Fruit fly (Drosophila melanogaster): ENCODE measurements around the gene CG11670.

CG11670 gene

DNA sequence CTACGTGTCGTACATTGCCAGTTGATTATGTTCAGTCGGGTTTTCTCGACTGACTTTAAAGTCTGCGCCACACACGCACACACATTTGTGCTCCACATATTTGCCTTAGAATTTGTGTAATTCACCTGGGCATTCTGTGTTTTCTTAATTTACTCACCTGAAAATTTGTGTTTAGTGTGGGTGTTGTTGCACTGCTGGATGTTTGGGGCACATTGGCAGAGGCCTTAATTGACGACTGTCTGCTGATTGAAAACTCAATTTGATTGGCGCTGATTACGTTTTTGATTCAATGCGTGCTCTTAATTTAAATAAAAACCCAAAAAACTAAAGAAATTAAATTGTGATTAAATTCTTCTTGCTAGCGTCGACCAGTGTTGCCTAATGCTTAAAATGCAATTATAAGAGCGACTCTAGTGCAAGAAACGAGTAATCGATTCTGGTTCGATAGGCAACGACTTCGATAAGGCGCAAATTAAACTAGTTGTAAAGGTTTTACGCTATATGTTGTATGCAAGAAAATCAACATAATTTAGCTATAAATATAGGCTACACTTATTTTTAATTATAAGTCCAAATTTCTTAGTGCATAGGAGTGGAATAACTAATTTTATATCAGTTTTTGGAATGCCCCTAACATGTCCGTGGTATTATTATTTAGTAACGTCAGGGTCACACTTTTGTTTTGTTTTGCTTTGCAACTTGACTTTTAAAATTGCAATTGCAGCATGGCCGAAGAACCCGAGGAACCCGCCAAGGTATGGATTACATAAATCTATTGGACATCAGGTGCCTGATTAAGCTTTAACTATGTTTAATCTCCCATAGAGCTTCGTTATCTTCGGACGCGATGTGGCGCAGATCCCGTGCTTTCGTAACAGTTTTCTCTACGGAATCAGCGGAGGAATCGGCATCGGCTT lies 11.3 kb upstream of the CG11670 start, which contains the start of the genes CG46281 and CG46280:
CG46281 (minus strand) TSS at position 51 of the 917 bp plus-strand sequence.
CG46280 (minus strand) TSS at position 403 of the 917 bp plus-strand sequence.
- TF ChIP-seq CG1620 (GFP tag; optimal IDR thresholded peaks at IDR 0.05): peak; percentile 49
- TF ChIP-seq toe (GFP tag; optimal IDR thresholded peaks at IDR 0.05): no peak
- no peak for TF ChIP-seq Clk (GFP tag; optimal IDR thresholded peaks at IDR 0.05)
- peak; percentile 59 for TF ChIP-seq CG14711 (tag; optimal IDR thresholded peaks at IDR 0.05)
- peak; percentile 42 for TF ChIP-seq CG7101 (tag; optimal IDR thresholded peaks at IDR 0.05)
- TF ChIP-seq Crg-1 (GFP tag; optimal IDR thresholded peaks at IDR 0.05): peak; percentile 32
- peak; percentile 23 for TF ChIP-seq tj (GFP tag; optimal IDR thresholded peaks at IDR 0.05)
- TF ChIP-seq Hr96 (GFP tag; optimal IDR thresholded peaks at IDR 0.05): no peak
- peak; percentile 8 for TF ChIP-seq cic (GFP tag; optimal IDR thresholded peaks at IDR 0.05)
- TF ChIP-seq CG11617 (GFP tag; optimal IDR thresholded peaks at IDR 0.05): peak; percentile 46
- peak; percentile 85 for TF ChIP-seq kay (GFP tag; ENCODE audit: borderline replicate concordance)
- peak; percentile 1 for TF ChIP-seq CG7045 (GFP tag; optimal IDR thresholded peaks at IDR 0.05)
- no peak for TF ChIP-seq ovo (GFP tag; optimal IDR thresholded peaks at IDR 0.05)
- TF ChIP-seq cnc (optimal IDR thresholded peaks at IDR 0.05): no peak
- no peak for TF ChIP-seq CG33017 (tag; optimal IDR thresholded peaks at IDR 0.05)
- peak; percentile 33 for TF ChIP-seq pad (GFP tag; optimal IDR thresholded peaks at IDR 0.05)
- TF ChIP-seq Mnt (GFP tag; optimal IDR thresholded peaks at IDR 0.05): peak; percentile 58
- TF ChIP-seq CG12768 (GFP tag; optimal IDR thresholded peaks at IDR 0.05): peak; percentile 31
- peak; percentile 44 for TF ChIP-seq bab1 (GFP tag; optimal IDR thresholded peaks at IDR 0.05)
- no peak for TF ChIP-seq CG5204 (GFP tag; optimal IDR thresholded peaks at IDR 0.05)

DNA sequence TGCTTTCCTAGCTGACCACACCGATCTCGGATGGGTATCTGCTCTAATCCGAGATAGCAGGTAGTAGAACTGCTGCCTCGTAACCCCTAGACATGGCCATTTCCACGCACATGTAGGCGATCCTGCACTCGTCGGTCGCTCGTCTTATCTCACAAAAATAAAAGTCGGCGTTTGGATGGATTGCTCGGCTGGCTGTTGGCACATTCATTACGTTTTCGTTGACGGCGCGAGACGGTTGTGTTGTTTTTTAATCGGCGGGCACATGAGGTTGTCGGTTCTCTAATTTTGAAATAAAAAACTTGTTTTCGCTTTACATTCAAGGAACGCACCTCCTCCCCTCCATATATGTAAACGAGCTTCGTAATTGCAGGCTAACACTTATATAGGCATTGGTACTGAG lies 9.5 kb upstream of the CG11670 start, which contains the start of gene ry:
ry (plus strand) TSS at position 206 of the 400 bp plus-strand sequence.
- TF ChIP-seq cic (GFP tag; optimal IDR thresholded peaks at IDR 0.05): peak; percentile 84
- no peak for TF ChIP-seq bab1 (GFP tag; optimal IDR thresholded peaks at IDR 0.05)
- TF ChIP-seq Mnt (GFP tag; optimal IDR thresholded peaks at IDR 0.05): peak; percentile 70
- TF ChIP-seq CG33017 (tag; optimal IDR thresholded peaks at IDR 0.05): peak; percentile 43

DNA sequence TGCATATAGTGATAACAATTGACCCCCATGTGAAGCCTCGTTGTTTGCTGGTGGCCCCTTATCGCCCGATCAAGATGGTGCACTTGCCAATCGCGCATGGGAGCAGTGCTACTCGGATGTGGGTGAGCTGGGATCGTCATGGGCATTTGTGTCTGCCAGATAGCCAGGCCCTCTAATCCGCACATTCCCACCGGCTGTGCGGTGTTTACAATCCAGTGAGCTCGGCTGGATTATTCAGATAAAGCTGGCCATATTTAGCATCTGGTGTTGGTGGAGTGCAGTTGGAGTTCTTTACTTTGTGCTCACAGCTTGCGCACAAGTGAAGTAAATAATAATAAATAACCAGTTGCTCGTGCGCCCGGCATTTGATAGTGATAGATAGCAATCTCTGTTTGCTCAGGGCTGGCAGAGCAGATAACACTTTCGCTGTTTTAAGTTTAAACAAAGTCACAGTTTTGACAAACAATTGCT lies 8.8 kb upstream of the CG11670 start:
- TF ChIP-seq tj (GFP tag; optimal IDR thresholded peaks at IDR 0.05): no peak
- TF ChIP-seq ovo (GFP tag; optimal IDR thresholded peaks at IDR 0.05): peak; percentile 4
- TF ChIP-seq Mnt (GFP tag; optimal IDR thresholded peaks at IDR 0.05): peak; percentile 79
- no peak for TF ChIP-seq CG5204 (GFP tag; optimal IDR thresholded peaks at IDR 0.05)
- TF ChIP-seq pad (GFP tag; optimal IDR thresholded peaks at IDR 0.05): peak; percentile 49
- peak; percentile 83 for TF ChIP-seq CG7101 (tag; optimal IDR thresholded peaks at IDR 0.05)
- TF ChIP-seq Crg-1 (GFP tag; optimal IDR thresholded peaks at IDR 0.05): peak; percentile 76
- peak; percentile 39 for TF ChIP-seq Clk (GFP tag; optimal IDR thresholded peaks at IDR 0.05)
- peak; percentile 30 for TF ChIP-seq Hr96 (GFP tag; optimal IDR thresholded peaks at IDR 0.05)
- peak; percentile 85 for TF ChIP-seq CG7045 (GFP tag; optimal IDR thresholded peaks at IDR 0.05)
- peak; percentile 71 for TF ChIP-seq CG33017 (tag; optimal IDR thresholded peaks at IDR 0.05)
- peak; percentile 77 for TF ChIP-seq CG11617 (GFP tag; optimal IDR thresholded peaks at IDR 0.05)
- TF ChIP-seq cnc (optimal IDR thresholded peaks at IDR 0.05): no peak
- TF ChIP-seq cic (GFP tag; optimal IDR thresholded peaks at IDR 0.05): peak; percentile 64
- peak; percentile 68 for TF ChIP-seq toe (GFP tag; optimal IDR thresholded peaks at IDR 0.05)
- TF ChIP-seq CG12768 (GFP tag; optimal IDR thresholded peaks at IDR 0.05): peak; percentile 78
- peak; percentile 62 for TF ChIP-seq CG14711 (tag; optimal IDR thresholded peaks at IDR 0.05)
- no peak for TF ChIP-seq CG1620 (GFP tag; optimal IDR thresholded peaks at IDR 0.05)
- TF ChIP-seq bab1 (GFP tag; optimal IDR thresholded peaks at IDR 0.05): no peak
- peak; percentile 96 for TF ChIP-seq kay (GFP tag; ENCODE audit: borderline replicate concordance)

DNA sequence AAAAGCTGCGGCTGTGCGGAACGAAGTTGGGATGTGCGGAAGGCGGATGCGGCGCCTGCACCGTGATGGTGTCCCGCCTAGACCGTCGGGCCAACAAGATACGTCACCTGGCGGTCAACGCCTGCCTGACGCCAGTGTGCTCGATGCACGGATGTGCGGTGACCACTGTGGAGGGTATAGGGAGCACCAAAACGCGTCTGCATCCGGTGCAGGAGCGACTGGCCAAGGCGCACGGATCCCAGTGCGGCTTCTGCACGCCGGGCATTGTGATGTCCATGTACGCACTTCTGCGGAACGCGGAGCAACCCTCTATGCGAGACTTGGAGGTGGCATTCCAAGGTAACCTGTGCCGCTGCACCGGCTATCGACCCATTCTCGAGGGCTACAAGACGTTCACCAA lies 8.2 kb upstream of the CG11670 start:
- TF ChIP-seq tj (GFP tag; optimal IDR thresholded peaks at IDR 0.05): no peak
- TF ChIP-seq cnc (optimal IDR thresholded peaks at IDR 0.05): no peak
- no peak for TF ChIP-seq bab1 (GFP tag; optimal IDR thresholded peaks at IDR 0.05)
- no peak for TF ChIP-seq kay (GFP tag; ENCODE audit: borderline replicate concordance)
- no peak for TF ChIP-seq CG1620 (GFP tag; optimal IDR thresholded peaks at IDR 0.05)
- no peak for TF ChIP-seq CG7101 (tag; optimal IDR thresholded peaks at IDR 0.05)
- no peak for TF ChIP-seq Clk (GFP tag; optimal IDR thresholded peaks at IDR 0.05)
- no peak for TF ChIP-seq Hr96 (GFP tag; optimal IDR thresholded peaks at IDR 0.05)
- no peak for TF ChIP-seq Crg-1 (GFP tag; optimal IDR thresholded peaks at IDR 0.05)
- no peak for TF ChIP-seq CG7045 (GFP tag; optimal IDR thresholded peaks at IDR 0.05)
- TF ChIP-seq CG14711 (tag; optimal IDR thresholded peaks at IDR 0.05): no peak
- TF ChIP-seq toe (GFP tag; optimal IDR thresholded peaks at IDR 0.05): no peak
- no peak for TF ChIP-seq Mnt (GFP tag; optimal IDR thresholded peaks at IDR 0.05)
- TF ChIP-seq CG5204 (GFP tag; optimal IDR thresholded peaks at IDR 0.05): no peak
- TF ChIP-seq ovo (GFP tag; optimal IDR thresholded peaks at IDR 0.05): no peak
- TF ChIP-seq CG33017 (tag; optimal IDR thresholded peaks at IDR 0.05): no peak
- TF ChIP-seq cic (GFP tag; optimal IDR thresholded peaks at IDR 0.05): no peak
- no peak for TF ChIP-seq CG11617 (GFP tag; optimal IDR thresholded peaks at IDR 0.05)
- no peak for TF ChIP-seq pad (GFP tag; optimal IDR thresholded peaks at IDR 0.05)
- TF ChIP-seq CG12768 (GFP tag; optimal IDR thresholded peaks at IDR 0.05): no peak

DNA sequence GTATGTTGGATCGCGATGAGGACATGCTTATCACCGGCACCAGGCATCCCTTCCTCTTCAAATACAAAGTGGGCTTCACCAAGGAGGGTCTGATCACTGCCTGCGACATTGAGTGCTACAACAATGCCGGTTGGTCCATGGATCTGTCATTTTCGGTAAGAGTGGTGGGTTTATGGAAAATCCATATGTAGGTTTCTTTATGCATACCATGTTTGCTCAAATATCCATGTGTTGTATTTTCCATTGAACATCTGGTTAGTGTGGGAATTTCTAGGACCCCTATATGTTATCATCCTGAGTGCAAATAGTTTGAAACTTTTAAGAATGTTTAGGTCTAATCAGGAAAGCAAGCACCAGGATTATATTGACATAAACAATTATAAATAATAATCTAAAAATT lies 5.8 kb upstream of the CG11670 start:
- TF ChIP-seq CG1620 (GFP tag; optimal IDR thresholded peaks at IDR 0.05) (no peak), kay (GFP tag; ENCODE audit: borderline replicate concordance) (no peak), Crg-1 (GFP tag; optimal IDR thresholded peaks at IDR 0.05) (no peak), cnc (optimal IDR thresholded peaks at IDR 0.05) (no peak), CG7045 (GFP tag; optimal IDR thresholded peaks at IDR 0.05) (no peak), Hr96 (GFP tag; optimal IDR thresholded peaks at IDR 0.05) (no peak), toe (GFP tag; optimal IDR thresholded peaks at IDR 0.05) (no peak), cic (GFP tag; optimal IDR thresholded peaks at IDR 0.05) (no peak), CG11617 (GFP tag; optimal IDR thresholded peaks at IDR 0.05) (no peak), Clk (GFP tag; optimal IDR thresholded peaks at IDR 0.05) (no peak), pad (GFP tag; optimal IDR thresholded peaks at IDR 0.05) (no peak), CG7101 (tag; optimal IDR thresholded peaks at IDR 0.05) (no peak), CG14711 (tag; optimal IDR thresholded peaks at IDR 0.05) (no peak), CG12768 (GFP tag; optimal IDR thresholded peaks at IDR 0.05) (no peak)

Measured in whole organism, adult.